Worm (Caenorhabditis elegans): ENCODE measurements around the gene K04G7.1.
A peak's percentile ranks its signal among the peaks of the same experiment; 100 is the strongest.

Gene K04G7.1

ce11 chrIII:7120477-7120876, 42.0 kb upstream of the K04G7.1 start:
- TF ChIP-seq elt-2 (tag; optimal IDR thresholded peaks at IDR 0.05) (peak; percentile 26), pqm-1 (tag; optimal IDR thresholded peaks at IDR 0.05) (peak; percentile 63), skn-1 (tag; optimal IDR thresholded peaks at IDR 0.05) (no peak), nhr-43 (tag; optimal IDR thresholded peaks at IDR 0.05; ENCODE audit: poor library complexity, severe bottlenecking) (peak; percentile 28), R02D3.7 (tag; optimal IDR thresholded peaks at IDR 0.05) (no peak), nhr-25 (tag; optimal IDR thresholded peaks at IDR 0.05) (peak; percentile 42), eor-1 (tag; optimal IDR thresholded peaks at IDR 0.05) (no peak), unc-39 (tag; optimal IDR thresholded peaks at IDR 0.05) (no peak), hmg-11 (tag; optimal IDR thresholded peaks at IDR 0.05) (no peak), nhr-28 (tag; optimal IDR thresholded peaks at IDR 0.05) (no peak), zag-1 (tag; optimal IDR thresholded peaks at IDR 0.05) (no peak), ztf-4 (tag; optimal IDR thresholded peaks at IDR 0.05) (no peak), egl-27 (tag; optimal IDR thresholded peaks at IDR 0.05) (peak; percentile 46), mml-1 (tag; optimal IDR thresholded peaks at IDR 0.05) (no peak), pha-4 (tag; optimal IDR thresholded peaks at IDR 0.05) (peak; percentile 31), nhr-23 (tag; optimal IDR thresholded peaks at IDR 0.05) (peak; percentile 68), jun-1 (tag; optimal IDR thresholded peaks at IDR 0.05) (peak; percentile 22), tbx-2 (tag; optimal IDR thresholded peaks at IDR 0.05) (no peak)

ce11 chrIII:7122860-7123259, 39.7 kb upstream of the K04G7.1 start, which contains the start of the genes B0280.9 and rpia-1:
TSS of gene B0280.9 (minus strand) at chrIII:7122895.
TSS of gene rpia-1 (plus strand) at chrIII:7123128.
- TF ChIP-seq pha-4 (tag; optimal IDR thresholded peaks at IDR 0.05) = peak; percentile 59
- TF ChIP-seq hmg-11 (tag; optimal IDR thresholded peaks at IDR 0.05) = peak; percentile 23
- TF ChIP-seq skn-1 (tag; optimal IDR thresholded peaks at IDR 0.05) = peak; percentile 12
- no peak for TF ChIP-seq aly-2 (tag; optimal IDR thresholded peaks at IDR 0.05)
- peak; percentile 68 for TF ChIP-seq elt-2 (tag; optimal IDR thresholded peaks at IDR 0.05)
- TF ChIP-seq pqm-1 (tag; optimal IDR thresholded peaks at IDR 0.05) = peak; percentile 56
- peak; percentile 21 for TF ChIP-seq lin-15B (tag; optimal IDR thresholded peaks at IDR 0.05)
- TF ChIP-seq ceh-28 (tag; optimal IDR thresholded peaks at IDR 0.05) = no peak
- TF ChIP-seq nhr-23 (tag; optimal IDR thresholded peaks at IDR 0.05) = peak; percentile 35
- peak; percentile 18 for TF ChIP-seq nfya-1 (tag; optimal IDR thresholded peaks at IDR 0.05; ENCODE audit: insufficient read depth)

- no peak for TF ChIP-seq daf-12 (tag; optimal IDR thresholded peaks at IDR 0.05)
- TF ChIP-seq mml-1 (tag; optimal IDR thresholded peaks at IDR 0.05) = no peak
- TF ChIP-seq fkh-10 (GFP tag; optimal IDR thresholded peaks at IDR 0.05) = no peak
- TF ChIP-seq unc-39 (tag; optimal IDR thresholded peaks at IDR 0.05) = no peak
- TF ChIP-seq ztf-4 (tag; optimal IDR thresholded peaks at IDR 0.05) = no peak
- no peak for TF ChIP-seq skn-1 (tag; optimal IDR thresholded peaks at IDR 0.05)
- no peak for TF ChIP-seq eor-1 (tag; optimal IDR thresholded peaks at IDR 0.05)
- no peak for TF ChIP-seq R02D3.7 (tag; optimal IDR thresholded peaks at IDR 0.05)
- TF ChIP-seq jun-1 (tag; optimal IDR thresholded peaks at IDR 0.05) = no peak
- TF ChIP-seq elt-3 (tag; optimal IDR thresholded peaks at IDR 0.05) = no peak
- no peak for TF ChIP-seq fkh-2 (tag; optimal IDR thresholded peaks at IDR 0.05)
- no peak for TF ChIP-seq nhr-23 (tag; optimal IDR thresholded peaks at IDR 0.05)
These were observed 38.1 kb upstream of the K04G7.1 start, which contains the start of gene B0280.2 for ce11 chrIII:7124364-7124763. TSS of gene B0280.2 (plus strand) at chrIII:7124664.

- TF ChIP-seq elt-2 (tag; optimal IDR thresholded peaks at IDR 0.05) = peak; percentile 25
These were observed 33.9 kb upstream of the K04G7.1 start, which contains the start of gene viro-2 for ce11 chrIII:7128601-7129000. TSS of gene viro-2 (plus strand) at chrIII:7128901.

- TF ChIP-seq pqm-1 (tag; optimal IDR thresholded peaks at IDR 0.05) (no peak), skn-1 (tag; optimal IDR thresholded peaks at IDR 0.05) (no peak), unc-39 (tag; optimal IDR thresholded peaks at IDR 0.05) (no peak), lin-15B (tag; optimal IDR thresholded peaks at IDR 0.05) (peak; percentile 5), nfya-1 (tag; optimal IDR thresholded peaks at IDR 0.05; ENCODE audit: insufficient read depth) (peak; percentile 6), snpc-4 (tag; optimal IDR thresholded peaks at IDR 0.05) (no peak), pha-4 (tag; optimal IDR thresholded peaks at IDR 0.05) (peak; percentile 31)
These were observed 29.0 kb upstream of the K04G7.1 start, which contains the start of the genes pot-1 and ggtb-1 for ce11 chrIII:7133559-7133958. TSS of gene pot-1 (minus strand) at chrIII:7133678. TSS of gene ggtb-1 (plus strand) at chrIII:7133766.

ce11 chrIII:7136015-7136414, 26.5 kb upstream of the K04G7.1 start, which contains the start of gene B0280.17:
TSS of gene B0280.17 (minus strand) at chrIII:7136115.
- no peak for TF ChIP-seq nhr-43 (tag; optimal IDR thresholded peaks at IDR 0.05; ENCODE audit: poor library complexity, severe bottlenecking)
- TF ChIP-seq jun-1 (tag; optimal IDR thresholded peaks at IDR 0.05) = no peak
- TF ChIP-seq egl-5 (tag; optimal IDR thresholded peaks at IDR 0.05) = no peak
- TF ChIP-seq pha-4 (tag; optimal IDR thresholded peaks at IDR 0.05) = no peak
- TF ChIP-seq tbx-2 (tag; optimal IDR thresholded peaks at IDR 0.05) = no peak
- TF ChIP-seq ceh-16 (tag; optimal IDR thresholded peaks at IDR 0.05) = no peak
- no peak for TF ChIP-seq fkh-10 (GFP tag; optimal IDR thresholded peaks at IDR 0.05)
- TF ChIP-seq hmg-11 (tag; optimal IDR thresholded peaks at IDR 0.05) = no peak
- TF ChIP-seq nhr-23 (tag; optimal IDR thresholded peaks at IDR 0.05) = no peak
- TF ChIP-seq fkh-2 (tag; optimal IDR thresholded peaks at IDR 0.05) = no peak
- no peak for TF ChIP-seq ztf-11 (tag; optimal IDR thresholded peaks at IDR 0.05)
- TF ChIP-seq unc-39 (tag; optimal IDR thresholded peaks at IDR 0.05) = no peak
- no peak for TF ChIP-seq nhr-237 (tag; optimal IDR thresholded peaks at IDR 0.05)
- no peak for TF ChIP-seq unc-62 (GFP tag; optimal IDR thresholded peaks at IDR 0.05)
- TF ChIP-seq nhr-77 (tag; optimal IDR thresholded peaks at IDR 0.05) = no peak
- no peak for TF ChIP-seq daf-12 (tag; optimal IDR thresholded peaks at IDR 0.05)
- no peak for TF ChIP-seq ceh-28 (tag; optimal IDR thresholded peaks at IDR 0.05)
